Fruit fly (Drosophila melanogaster) whole organism, embryonic: ENCODE data around the gene CG46303.
A peak's percentile ranks its signal among the peaks of the same experiment; 100 is the strongest.

ENCODE experiments used
- Asciz ChIP-seq: fragments of 200-800 bp; sonication (Bioruptor generic); optimal IDR thresholded peaks from 2 replicates; lab custom pipeline; 2017; ENCODE audit warnings: missing biosample characterization, mild to moderate bottlenecking, missing genetic modification characterization, missing genetic modification reagents
- BtbVII ChIP-seq: fragments of 200-800 bp; sonication (Bioruptor generic); optimal IDR thresholded peaks from 3 replicates; lab custom pipeline; 2017; ENCODE audit warnings: missing biosample characterization, mild to moderate bottlenecking, missing genetic modification characterization
- CG1024 ChIP-seq: fragments of 200-800 bp; sonication (Bioruptor generic); IDR thresholded peaks from 2 replicates; pipeline ENCODE4 v1.3.6; 2022; ENCODE audit warnings: missing biosample characterization, missing genetic modification characterization
- CG10274 ChIP-seq: fragments of 200-800 bp; sonication (Bioruptor generic); optimal IDR thresholded peaks from 3 replicates; lab custom pipeline; 2017; ENCODE audit warnings: missing biosample characterization, mild to moderate bottlenecking, missing genetic modification characterization
- CG10321 ChIP-seq: fragments of 200-800 bp; sonication (Bioruptor generic); IDR thresholded peaks from 2 replicates; pipeline ENCODE4 v1.3.6; 2022; ENCODE audit warnings: missing biosample characterization, missing genetic modification characterization
- CG12071 ChIP-seq: fragments of 200-800 bp; sonication (Bioruptor generic); optimal IDR thresholded peaks from 3 replicates; lab custom pipeline; 2018; ENCODE audit warnings: missing biosample characterization, mild to moderate bottlenecking, missing genetic modification characterization
- CG12155 ChIP-seq: fragments of 200-800 bp; sonication (Bioruptor generic); optimal IDR thresholded peaks from 3 replicates; lab custom pipeline; 2016; ENCODE audit warnings: missing biosample characterization, missing genetic modification characterization
- CG12942 ChIP-seq: fragments of 200-800 bp; sonication (Bioruptor generic); optimal IDR thresholded peaks from 3 replicates; lab custom pipeline; 2016; ENCODE audit warnings: missing biosample characterization, missing genetic modification characterization
- CG13424 ChIP-seq: fragments of 200-800 bp; sonication (Bioruptor generic); optimal IDR thresholded peaks from 2 replicates; lab custom pipeline; 2019; ENCODE audit warnings: missing biosample characterization, mild to moderate bottlenecking, missing genetic modification characterization, moderate library complexity
- CG14014 ChIP-seq: fragments of 200-800 bp; sonication (Bioruptor generic); IDR thresholded peaks from 2 replicates; pipeline ENCODE4 v1.3.6; 2022; ENCODE audit warnings: missing biosample characterization, missing genetic modification characterization
- CG16779 ChIP-seq: fragments of 200-800 bp; sonication (Bioruptor generic); IDR thresholded peaks from 2 replicates; pipeline ENCODE4 v1.3.6; 2022; ENCODE audit warnings: missing biosample characterization, missing genetic modification characterization
- CG18262 ChIP-seq: fragments of 200-800 bp; optimal IDR thresholded peaks from 3 replicates; lab custom pipeline; 2019; ENCODE audit warnings: missing biosample characterization, mild to moderate bottlenecking, missing genetic modification characterization, moderate library complexity
- CG30431 ChIP-seq: fragments of 200-800 bp; sonication (Bioruptor generic); optimal IDR thresholded peaks from 2 replicates; lab custom pipeline; 2017; ENCODE audit warnings: missing biosample characterization, missing genetic modification characterization
- CG31388 ChIP-seq: fragments of 200-800 bp; sonication (Bioruptor generic); optimal IDR thresholded peaks from 2 replicates; lab custom pipeline; 2016; ENCODE audit warnings: missing biosample characterization, missing genetic modification characterization
- CG32772 ChIP-seq: fragments of 200-800 bp; sonication (Bioruptor generic); IDR thresholded peaks from 2 replicates; pipeline ENCODE4 v1.3.6; 2022; ENCODE audit warnings: missing biosample characterization, missing genetic modification characterization
- CG6272 ChIP-seq: fragments of 200-800 bp; sonication (Bioruptor generic); IDR thresholded peaks from 2 replicates; pipeline ENCODE4 v1.3.6; 2022; ENCODE audit warnings: missing biosample characterization, missing genetic modification characterization
- CG6689 ChIP-seq: fragments of 200-800 bp; sonication (Bioruptor generic); IDR thresholded peaks from 2 replicates; pipeline ENCODE4 v1.3.6; 2022; ENCODE audit warnings: missing biosample characterization, missing genetic modification characterization
- CG8478 ChIP-seq: fragments of >200 bp; optimal IDR thresholded peaks from 2 replicates; lab custom pipeline; 2018
- D19B ChIP-seq: fragments of 200-800 bp; sonication (Bioruptor generic); optimal IDR thresholded peaks from 2 replicates; lab custom pipeline; 2017; ENCODE audit warnings: missing biosample characterization, mild to moderate bottlenecking, missing genetic modification characterization
- E2f2 ChIP-seq: fragments of 200-800 bp; sonication (Bioruptor generic); IDR thresholded peaks from 2 replicates; pipeline ENCODE4 v1.3.6; 2022; ENCODE audit warnings: missing biosample characterization, missing genetic modification characterization
- HLHmδ ChIP-seq: fragments of 200-800 bp; sonication (Bioruptor generic); optimal IDR thresholded peaks from 2 replicates; lab custom pipeline; 2018; ENCODE audit warnings: missing biosample characterization, mild to moderate bottlenecking, missing genetic modification characterization, moderate library complexity
- Hr39 ChIP-seq: fragments of >200 bp; optimal IDR thresholded peaks from 2 replicates; lab custom pipeline; 2017
- Kr ChIP-seq: fragments of 200-800 bp; sonication (Bioruptor generic); optimal IDR thresholded peaks from 2 replicates; lab custom pipeline; 2017; ENCODE audit warnings: missing biosample characterization, mild to moderate bottlenecking, missing genetic modification characterization
- NC2α ChIP-seq: fragments of 200-800 bp; sonication (Bioruptor generic); optimal IDR thresholded peaks from 2 replicates; lab custom pipeline; 2016; ENCODE audit warnings: missing biosample characterization, missing genetic modification characterization
- Rx ChIP-seq: fragments of 200-800 bp; sonication (Bioruptor generic); IDR thresholded peaks from 2 replicates; pipeline ENCODE4 v1.3.6; 2022; ENCODE audit warnings: missing biosample characterization, missing genetic modification characterization
- Sin3A ChIP-seq: fragments of >200 bp; optimal IDR thresholded peaks from 2 replicates; lab custom pipeline; 2018
- Sox102F ChIP-seq: fragments of 200-800 bp; sonication (Bioruptor generic); optimal IDR thresholded peaks from 2 replicates; lab custom pipeline; 2018; ENCODE audit warnings: missing biosample characterization, mild to moderate bottlenecking, missing genetic modification characterization, moderate library complexity
- al ChIP-seq: fragments of 200-800 bp; sonication (Bioruptor generic); IDR thresholded peaks from 2 replicates; pipeline ENCODE4 v1.3.6; 2022; ENCODE audit warnings: missing biosample characterization, missing genetic modification characterization
- bab2 ChIP-seq: fragments of 200-800 bp; sonication (Bioruptor generic); optimal IDR thresholded peaks from 2 replicates; lab custom pipeline; 2016; ENCODE audit warnings: missing biosample characterization, missing genetic modification characterization
- bigmax ChIP-seq: fragments of 200-800 bp; sonication (Bioruptor generic); optimal IDR thresholded peaks from 2 replicates; lab custom pipeline; 2018; ENCODE audit warnings: missing biosample characterization, mild to moderate bottlenecking, missing genetic modification characterization
- bowl ChIP-seq: fragments of 200-800 bp; sonication (Bioruptor generic); IDR thresholded peaks from 2 replicates; pipeline ENCODE4 v1.3.6; 2022; ENCODE audit warnings: missing biosample characterization, missing genetic modification characterization
- chinmo ChIP-seq: fragments of 200-800 bp; sonication (Bioruptor generic); IDR thresholded peaks from 4 replicates; pipeline ENCODE4 v1.3.6; 2022; ENCODE audit warnings: missing biosample characterization, missing genetic modification characterization; ENCODE audit not compliant: partially characterized antibody
- en ChIP-seq: fragments of 200-800 bp; sonication (Bioruptor generic); optimal IDR thresholded peaks from 2 replicates; lab custom pipeline; 2016; ENCODE audit warnings: missing biosample characterization, missing genetic modification characterization
- fu2 ChIP-seq: fragments of 200-800 bp; sonication (Bioruptor generic); optimal IDR thresholded peaks from 2 replicates; lab custom pipeline; 2016; ENCODE audit warnings: missing biosample characterization, missing genetic modification characterization
- gce ChIP-seq: fragments of 200-800 bp; sonication (Bioruptor generic); IDR thresholded peaks from 3 replicates; pipeline ENCODE4 v1.3.6; 2022; ENCODE audit warnings: missing biosample characterization, missing genetic modification characterization
- gcm2 ChIP-seq: fragments of 200-800 bp; sonication (Bioruptor generic); optimal IDR thresholded peaks from 2 replicates; lab custom pipeline; 2016; ENCODE audit warnings: missing biosample characterization, missing genetic modification characterization
- gro ChIP-seq: fragments of 200-800 bp; sonication (Bioruptor generic); optimal IDR thresholded peaks from 2 replicates; lab custom pipeline; 2016; ENCODE audit warnings: missing biosample characterization, missing genetic modification characterization
- jing ChIP-seq: fragments of 200-800 bp; sonication (Bioruptor generic); optimal IDR thresholded peaks from 2 replicates; lab custom pipeline; 2018; ENCODE audit warnings: missing biosample characterization, mild to moderate bottlenecking, missing genetic modification characterization
- jumu ChIP-seq: fragments of 200-800 bp; sonication (Bioruptor generic); optimal IDR thresholded peaks from 3 replicates; lab custom pipeline; 2016; ENCODE audit warnings: missing biosample characterization, missing genetic modification characterization
- luna ChIP-seq: fragments of 200-800 bp; sonication (Bioruptor generic); optimal IDR thresholded peaks from 2 replicates; lab custom pipeline; 2016; ENCODE audit warnings: missing biosample characterization, missing genetic modification characterization
- nau ChIP-seq: fragments of 200-800 bp; sonication (Bioruptor generic); optimal IDR thresholded peaks from 3 replicates; lab custom pipeline; 2017; ENCODE audit warnings: missing biosample characterization, mild to moderate bottlenecking, missing genetic modification characterization, missing genetic modification reagents
- ranshi ChIP-seq: fragments of 200-800 bp; sonication (Bioruptor generic); IDR thresholded peaks from 2 replicates; pipeline ENCODE4 v1.3.6; 2022; ENCODE audit warnings: missing biosample characterization, missing genetic modification characterization
- run ChIP-seq: fragments of 200-800 bp; sonication (Bioruptor generic); optimal IDR thresholded peaks from 3 replicates; lab custom pipeline; 2018; ENCODE audit warnings: missing biosample characterization, mild to moderate bottlenecking, missing genetic modification characterization
- seq ChIP-seq: fragments of 200-800 bp; sonication (Bioruptor generic); IDR thresholded peaks from 2 replicates; pipeline ENCODE4 v1.3.6; 2022; ENCODE audit warnings: missing biosample characterization, missing genetic modification characterization
- sim ChIP-seq: fragments of 200-800 bp; sonication (Bioruptor generic); IDR thresholded peaks from 2 replicates; pipeline ENCODE4 v1.3.6; 2022; ENCODE audit warnings: missing biosample characterization, missing genetic modification characterization
- sna ChIP-seq: fragments of 200-800 bp; sonication (Bioruptor generic); IDR thresholded peaks from 2 replicates; pipeline ENCODE4 v1.3.6; 2022; ENCODE audit warnings: missing biosample characterization, missing genetic modification characterization; ENCODE audit not compliant: partially characterized antibody
- tap ChIP-seq: fragments of 200-800 bp; optimal IDR thresholded peaks from 3 replicates; lab custom pipeline; 2019; ENCODE audit warnings: missing biosample characterization, mild to moderate bottlenecking, missing genetic modification characterization, moderate library complexity
- tgo ChIP-seq: fragments of 200-800 bp; sonication (Bioruptor generic); IDR thresholded peaks from 3 replicates; pipeline ENCODE4 v1.3.6; 2022; ENCODE audit warnings: missing biosample characterization, missing genetic modification characterization
- tio ChIP-seq: fragments of 200-800 bp; sonication (Bioruptor generic); optimal IDR thresholded peaks from 2 replicates; lab custom pipeline; 2017; ENCODE audit warnings: missing biosample characterization, missing genetic modification characterization, inconsistent platforms
- vvl ChIP-seq: fragments of 200-800 bp; sonication (Bioruptor generic); IDR thresholded peaks from 2 replicates; pipeline ENCODE4 v1.3.6; 2022; ENCODE audit warnings: missing biosample characterization, missing genetic modification characterization
- zf30C ChIP-seq: fragments of 200-800 bp; sonication (Bioruptor generic); optimal IDR thresholded peaks from 3 replicates; lab custom pipeline; 2018; ENCODE audit warnings: missing biosample characterization, mild to moderate bottlenecking, missing genetic modification characterization

The CG46303 gene

dm6 chr3R:5778731-5779593, 42.8 kb upstream of the CG46303 start, which contains the start of gene jagn (continued):
- peak; percentile 98 for TF ChIP-seq CG12155 (GFP tag; lab: Kevin White, UChicago)
- peak; percentile 50 for TF ChIP-seq jumu (GFP tag; lab: Kevin White, UChicago)
- TF ChIP-seq E2f2, result peak; percentile 44; the same call in 1 of the 2 replicates
- TF ChIP-seq CG10321 (GFP tag; lab: Robert Waterston, UW), result peak; percentile 40; the same call in 1 of the 2 replicates
- 0 out of 2 replicates have a peak, but pooled peaks have one; percentile 18 for TF ChIP-seq Rx (GFP tag; lab: Robert Waterston, UW)
- TF ChIP-seq gce (GFP tag; lab: Robert Waterston, UW), result no peak
- TF ChIP-seq sna (GFP tag; lab: Robert Waterston, UW), result peak; percentile 99
- TF ChIP-seq tio, result no peak
- peak; percentile 44 for TF ChIP-seq tap (tag; lab: Kevin White, UChicago)
- no peak for TF ChIP-seq bowl
- no peak for TF ChIP-seq CG30431 (GFP tag; lab: Kevin White, UChicago)
- TF ChIP-seq NC2α (GFP tag; lab: Kevin White, UChicago), result no peak
- peak; percentile 41 for TF ChIP-seq fu2
- peak; percentile 51 for TF ChIP-seq luna (GFP tag; lab: Kevin White, UChicago)
- TF ChIP-seq BtbVII (GFP tag; lab: Kevin White, UChicago), result no peak
- peak; percentile 30 for TF ChIP-seq D19B (GFP tag; lab: Kevin White, UChicago)
- peak; percentile 99 for TF ChIP-seq chinmo
- peak; percentile 55; the same call in 1 of the 2 replicates for TF ChIP-seq CG14014 (GFP tag; lab: Robert Waterston, UW)
- TF ChIP-seq gro (GFP tag; lab: Kevin White, UChicago), result peak; percentile 78
- no peak for TF ChIP-seq CG12942 (GFP tag; lab: Kevin White, UChicago)
- TF ChIP-seq CG18262 (tag; lab: Kevin White, UChicago), result peak; percentile 49
- 0 out of 2 replicates have a peak, but pooled peaks have one; percentile 27 for TF ChIP-seq CG16779 (GFP tag; lab: Robert Waterston, UW)
- TF ChIP-seq CG6689 (GFP tag; lab: Robert Waterston, UW), result peak; percentile 36; the same call in 1 of the 2 replicates
- peak; percentile 40; the same call in 2 of the 3 replicates for TF ChIP-seq tgo (GFP tag; lab: Robert Waterston, UW)
- no peak for TF ChIP-seq nau (GFP tag; lab: Kevin White, UChicago)
- TF ChIP-seq CG32772, result 0 out of 2 replicates have a peak, but pooled peaks have one; percentile 38
- TF ChIP-seq run (tag; lab: Kevin White, UChicago), result no peak
- TF ChIP-seq vvl (GFP tag; lab: Robert Waterston, UW), result peak; percentile 74
- TF ChIP-seq Hr39 (lab: Kevin White, UChicago), result no peak
- peak; percentile 4 for TF ChIP-seq gcm2 (GFP tag; lab: Kevin White, UChicago)
- peak; percentile 60 for TF ChIP-seq bab2 (GFP tag; lab: Kevin White, UChicago)
- TF ChIP-seq Sox102F (GFP tag; lab: Kevin White, UChicago), result peak; percentile 26
- no peak for TF ChIP-seq CG31388 (GFP tag; lab: Kevin White, UChicago)
- peak; percentile 13 for TF ChIP-seq CG12071 (GFP tag; lab: Kevin White, UChicago)
- no peak for TF ChIP-seq Kr (GFP tag; lab: Kevin White, UChicago)
- TF ChIP-seq jing (GFP tag; lab: Kevin White, UChicago), result no peak
- TF ChIP-seq en (GFP tag; lab: Kevin White, UChicago), result no peak
- TF ChIP-seq CG1024 (GFP tag; lab: Robert Waterston, UW), result peak; percentile 46; the same call in 1 of the 2 replicates
- TF ChIP-seq seq (GFP tag; lab: Robert Waterston, UW), result no peak
- no peak for TF ChIP-seq Asciz
- TF ChIP-seq CG8478 (lab: Kevin White, UChicago), result no peak
- TF ChIP-seq CG10274 (GFP tag; lab: Kevin White, UChicago), result no peak
- TF ChIP-seq zf30C, result no peak
- TF ChIP-seq HLHmδ (GFP tag; lab: Kevin White, UChicago), result no peak
- TF ChIP-seq sim, result no peak
- peak; percentile 35 for TF ChIP-seq bigmax (GFP tag; lab: Kevin White, UChicago)
- TF ChIP-seq ranshi, result peak; percentile 70
- peak; percentile 75 for TF ChIP-seq Sin3A (lab: Kevin White, UChicago)
- TF ChIP-seq al (GFP tag; lab: Robert Waterston, UW), result peak; percentile 61
- peak; percentile 79 for TF ChIP-seq CG6272 (GFP tag; lab: Robert Waterston, UW)
- TF ChIP-seq CG13424 (tag; lab: Kevin White, UChicago), result peak; percentile 35
